Worm (Caenorhabditis elegans): ENCODE measurements around the gene snr-6.

- TF ChIP-seq aly-2 (tag; optimal IDR thresholded peaks at IDR 0.05) (no peak), nhr-77 (tag; optimal IDR thresholded peaks at IDR 0.05) (no peak), nhr-25 (tag; optimal IDR thresholded peaks at IDR 0.05) (no peak), nhr-237 (tag; optimal IDR thresholded peaks at IDR 0.05) (no peak)
These were observed 26.4 kb upstream of the snr-6 start for ce11 chrIII:12455651-12456420.

All from whole organism, L2 larva.